Worm (Caenorhabditis elegans): ENCODE results near the gene T07G12.2.
"Not testable (repeated sequence)": the region's sequence is repeated elsewhere in the genome, so short reads cannot be mapped to it uniquely, and the experiment has no call there.

- not testable (repeated sequence) for TF ChIP-seq ceh-82 (tag; optimal IDR thresholded peaks at IDR 0.05); ZK546.5 (tag; optimal IDR thresholded peaks at IDR 0.05); unc-62 (GFP tag; optimal IDR thresholded peaks at IDR 0.05 in 1 of 2); unc-62 (tag; optimal IDR thresholded peaks at IDR 0.05)
These were observed 22.5 kb downstream of the T07G12.2 start for ce11 chrIV:10552993-10553392.
